Fruit fly (Drosophila melanogaster) whole organism, pupa: Measurements from ENCODE around the gene Sema1a.

ENCODE experiments used
- CG10348 ChIP-seq: fragments of 200-800 bp; sonication (Bioruptor generic); IDR thresholded peaks from 2 replicates; pipeline ENCODE4 v1.3.6; 2022; ENCODE audit warnings: missing biosample characterization, missing genetic modification characterization
- CG12605 ChIP-seq: fragments of 200-800 bp; sonication (Bioruptor generic); IDR thresholded peaks from 2 replicates; pipeline ENCODE4 v1.3.6; 2022; ENCODE audit warnings: missing biosample characterization, missing genetic modification characterization
- CG13204 ChIP-seq: fragments of 200-800 bp; sonication (Bioruptor generic); optimal IDR thresholded peaks from 2 replicates; lab custom pipeline; 2018; ENCODE audit warnings: missing biosample characterization, mild to moderate bottlenecking, missing genetic modification characterization, moderate library complexity
- CG14655 ChIP-seq: fragments of 200-800 bp; sonication (Bioruptor generic); optimal IDR thresholded peaks from 3 replicates; lab custom pipeline; 2017; ENCODE audit warnings: mild to moderate bottlenecking, missing biosample characterization, missing genetic modification reagents, missing genetic modification characterization
- CG15710 ChIP-seq: fragments of 200-800 bp; sonication (Bioruptor generic); optimal IDR thresholded peaks from 2 replicates; lab custom pipeline; 2018; ENCODE audit warnings: missing biosample characterization, mild to moderate bottlenecking, missing genetic modification characterization, moderate library complexity
- CG17806 ChIP-seq: fragments of 200-800 bp; sonication (Bioruptor generic); optimal IDR thresholded peaks from 2 replicates; lab custom pipeline; 2018; ENCODE audit warnings: missing biosample characterization, mild to moderate bottlenecking, missing genetic modification characterization, moderate library complexity
- CG32121 ChIP-seq: fragments of 200-800 bp; sonication (Bioruptor generic); IDR thresholded peaks from 2 replicates; pipeline ENCODE4 v1.3.6; 2022; ENCODE audit warnings: missing biosample characterization, missing genetic modification characterization
- CG34367 ChIP-seq: fragments of 200-800 bp; sonication (Bioruptor generic); optimal IDR thresholded peaks from 2 replicates; lab custom pipeline; 2018; ENCODE audit warnings: missing biosample characterization, mild to moderate bottlenecking, missing genetic modification characterization
- CG4496 ChIP-seq: fragments of 200-800 bp; sonication (Bioruptor generic); IDR thresholded peaks from 3 replicates; pipeline ENCODE4 v1.3.6; 2022; ENCODE audit warnings: missing biosample characterization, missing genetic modification characterization
- CG8159 ChIP-seq: fragments of 200-800 bp; sonication (Bioruptor generic); optimal IDR thresholded peaks from 3 replicates; lab custom pipeline; 2018; ENCODE audit warnings: missing biosample characterization, mild to moderate bottlenecking, missing genetic modification characterization, moderate library complexity
- CG8301 ChIP-seq: fragments of 200-800 bp; sonication (Bioruptor generic); optimal IDR thresholded peaks from 2 replicates; lab custom pipeline; 2018; ENCODE audit warnings: missing biosample characterization, mild to moderate bottlenecking, missing genetic modification characterization
- CG9948 ChIP-seq: fragments of 200-800 bp; sonication (Bioruptor generic); optimal IDR thresholded peaks from 2 replicates; lab custom pipeline; 2018; ENCODE audit warnings: missing biosample characterization, mild to moderate bottlenecking, missing genetic modification characterization, moderate library complexity
- D1 ChIP-seq: fragments of 200-800 bp; sonication (Bioruptor generic); optimal IDR thresholded peaks from 2 replicates; lab custom pipeline; 2018; ENCODE audit warnings: missing biosample characterization, mild to moderate bottlenecking, missing genetic modification characterization, moderate library complexity
- EcR ChIP-seq: fragments of 200-800 bp; sonication (Bioruptor generic); optimal IDR thresholded peaks from 3 replicates; lab custom pipeline; 2019; ENCODE audit warnings: missing biosample characterization, missing genetic modification characterization, mild to moderate bottlenecking, moderate library complexity, missing genetic modification reagents
- Ets98B ChIP-seq: fragments of 200-800 bp; sonication (Bioruptor generic); IDR thresholded peaks from 2 replicates; pipeline ENCODE4 v1.3.6; 2022; ENCODE audit warnings: missing biosample characterization, missing genetic modification characterization
- Pif1A ChIP-seq: fragments of 200-800 bp; sonication (Bioruptor generic); optimal IDR thresholded peaks from 3 replicates; lab custom pipeline; 2016; ENCODE audit warnings: missing biosample characterization, missing genetic modification characterization
- Pif1B ChIP-seq: fragments of 200-800 bp; sonication (Bioruptor generic); optimal IDR thresholded peaks from 3 replicates; lab custom pipeline; 2016; ENCODE audit warnings: missing biosample characterization, missing genetic modification characterization
- Snoo ChIP-seq: fragments of 200-800 bp; sonication (Bioruptor generic); optimal IDR thresholded peaks from 3 replicates; lab custom pipeline; 2017; ENCODE audit warnings: missing biosample characterization, mild to moderate bottlenecking, missing genetic modification characterization, inconsistent platforms
- fd96Ca ChIP-seq: fragments of 200-800 bp; sonication (Bioruptor generic); IDR thresholded peaks from 3 replicates; pipeline ENCODE4 v1.3.6; 2022; ENCODE audit warnings: missing biosample characterization, missing genetic modification characterization
- gl ChIP-seq: fragments of 200-800 bp; sonication (Bioruptor generic); optimal IDR thresholded peaks from 2 replicates; lab custom pipeline; 2018; ENCODE audit warnings: missing biosample characterization, mild to moderate bottlenecking, missing genetic modification characterization
- rn ChIP-seq: fragments of 200-800 bp; sonication (Bioruptor generic); IDR thresholded peaks from 2 replicates; pipeline ENCODE4 v1.3.6; 2022; ENCODE audit warnings: missing biosample characterization, missing genetic modification characterization

Sema1a gene

dm6 chr2L:8707522-8707921 is 165.6 kb downstream of the Sema1a start:
- TF ChIP-seq fd96Ca: no peak
- no peak for TF ChIP-seq Pif1B
- TF ChIP-seq D1 (tag; lab: Kevin White, UChicago): no peak
- no peak for TF ChIP-seq CG8159 (tag; lab: Kevin White, UChicago)
- TF ChIP-seq CG32121 (GFP tag; lab: Robert Waterston, UW): no peak
- TF ChIP-seq CG14655 (GFP tag; lab: Kevin White, UChicago): no peak
- no peak for TF ChIP-seq CG9948 (tag; lab: Kevin White, UChicago)
- TF ChIP-seq Snoo (tag; lab: Kevin White, UChicago): no peak
- TF ChIP-seq Pif1A (GFP tag; lab: Kevin White, UChicago): no peak
- TF ChIP-seq gl (tag; lab: Kevin White, UChicago): no peak
- TF ChIP-seq rn (GFP tag; lab: Robert Waterston, UW): no peak
- TF ChIP-seq CG17806 (tag; lab: Kevin White, UChicago): no peak
- TF ChIP-seq CG12605 (GFP tag; lab: Robert Waterston, UW): no peak
- TF ChIP-seq CG4496 (GFP tag; lab: Robert Waterston, UW): no peak
- no peak for TF ChIP-seq CG34367
- TF ChIP-seq CG15710 (tag; lab: Kevin White, UChicago): no peak

dm6 chr2L:8708399-8709077 is 166.6 kb downstream of the Sema1a start:
- TF ChIP-seq CG32121 (GFP tag; lab: Robert Waterston, UW) (no peak), D1 (tag; lab: Kevin White, UChicago) (no peak), CG13204 (GFP tag; lab: Kevin White, UChicago) (no peak), CG17806 (tag; lab: Kevin White, UChicago) (no peak), gl (tag; lab: Kevin White, UChicago) (no peak), CG12605 (GFP tag; lab: Robert Waterston, UW) (no peak), rn (GFP tag; lab: Robert Waterston, UW) (no peak), CG15710 (tag; lab: Kevin White, UChicago) (no peak), CG8301 (tag; lab: Kevin White, UChicago) (no peak), CG9948 (tag; lab: Kevin White, UChicago) (no peak), CG10348 (GFP tag; lab: Robert Waterston, UW) (no peak), Pif1A (GFP tag; lab: Kevin White, UChicago) (no peak)

- peak; percentile 96 for TF ChIP-seq EcR
- no peak for TF ChIP-seq gl (tag; lab: Kevin White, UChicago)
- TF ChIP-seq D1 (tag; lab: Kevin White, UChicago): no peak
- TF ChIP-seq CG17806 (tag; lab: Kevin White, UChicago): no peak
- no peak for TF ChIP-seq CG10348 (GFP tag; lab: Robert Waterston, UW)
- TF ChIP-seq fd96Ca: no peak
- peak; percentile 37; the same call in 1 of the 2 replicates for TF ChIP-seq Ets98B (GFP tag; lab: Robert Waterston, UW)
- TF ChIP-seq rn (GFP tag; lab: Robert Waterston, UW): no peak
- no peak for TF ChIP-seq Pif1B
- no peak for TF ChIP-seq Snoo (tag; lab: Kevin White, UChicago)
- no peak for TF ChIP-seq CG15710 (tag; lab: Kevin White, UChicago)
- TF ChIP-seq CG8159 (tag; lab: Kevin White, UChicago): peak; percentile 0
- no peak for TF ChIP-seq CG4496 (GFP tag; lab: Robert Waterston, UW)
- TF ChIP-seq CG32121 (GFP tag; lab: Robert Waterston, UW): no peak; the same call in 1 of the 2 replicates
Observed at dm6 chr2L:8709078-8709399, 167.1 kb downstream of the Sema1a start.

- TF ChIP-seq EcR: peak; percentile 88
- TF ChIP-seq Snoo (tag; lab: Kevin White, UChicago): no peak
- TF ChIP-seq, all 21 proteins: peak for 1
Observed at dm6 chr2L:8709413-8709812, 167.5 kb downstream of the Sema1a start, which contains the start of gene Hnf4. TSS of gene Hnf4 (minus strand) at chr2L:8709611.

dm6 chr2L:8714513-8714912 is 172.6 kb downstream of the Sema1a start:
- TF ChIP-seq Ets98B (GFP tag; lab: Robert Waterston, UW): no peak
- TF ChIP-seq EcR: no peak

- TF ChIP-seq D1 (tag; lab: Kevin White, UChicago) (no peak), Snoo (tag; lab: Kevin White, UChicago) (no peak), CG12605 (GFP tag; lab: Robert Waterston, UW) (no peak), CG32121 (GFP tag; lab: Robert Waterston, UW) (no peak), CG17806 (tag; lab: Kevin White, UChicago) (no peak), CG14655 (GFP tag; lab: Kevin White, UChicago) (no peak), Pif1A (GFP tag; lab: Kevin White, UChicago) (no peak), CG15710 (tag; lab: Kevin White, UChicago) (no peak)
- TF ChIP-seq, all 21 proteins: peak for 0
Observed at dm6 chr2L:8715454-8715853, 173.5 kb downstream of the Sema1a start.

- TF ChIP-seq fd96Ca (no peak), EcR (peak; percentile 3)
- TF ChIP-seq, all 21 proteins: peak for 1
Observed at dm6 chr2L:8716383-8716782, 174.4 kb downstream of the Sema1a start.
